Fruit fly (Drosophila melanogaster) whole organism, embryonic: ENCODE measurements around the gene CG14234.

ENCODE experiments used
- Bgb ChIP-seq: fragments of 200-800 bp; sonication (Bioruptor generic); IDR thresholded peaks from 2 replicates; pipeline ENCODE4 v1.3.6; 2022; ENCODE audit warnings: missing biosample characterization, missing genetic modification characterization; ENCODE audit not compliant: partially characterized antibody
- CG11093 ChIP-seq: fragments of 200-800 bp; sonication (Bioruptor generic); IDR thresholded peaks from 3 replicates; pipeline ENCODE4 v1.3.6; 2022; ENCODE audit warnings: missing biosample characterization, missing genetic modification characterization
- CG11560 ChIP-seq: fragments of 200-800 bp; sonication (Bioruptor generic); IDR thresholded peaks from 3 replicates; pipeline ENCODE4 v1.3.6; 2022; ENCODE audit warnings: missing biosample characterization, missing genetic modification characterization
- CG12071 ChIP-seq: fragments of 200-800 bp; sonication (Bioruptor generic); optimal IDR thresholded peaks from 3 replicates; lab custom pipeline; 2018; ENCODE audit warnings: missing biosample characterization, mild to moderate bottlenecking, missing genetic modification characterization
- CG13424 ChIP-seq: fragments of 200-800 bp; sonication (Bioruptor generic); optimal IDR thresholded peaks from 2 replicates; lab custom pipeline; 2019; ENCODE audit warnings: missing biosample characterization, mild to moderate bottlenecking, missing genetic modification characterization, moderate library complexity
- CG13775 ChIP-seq: fragments of 200-800 bp; sonication (Bioruptor generic); optimal IDR thresholded peaks from 3 replicates; lab custom pipeline; 2017; ENCODE audit warnings: missing biosample characterization, mild to moderate bottlenecking, missing genetic modification characterization
- CG15073 ChIP-seq: fragments of 200-800 bp; sonication (Bioruptor generic); optimal IDR thresholded peaks from 2 replicates; lab custom pipeline; 2016; ENCODE audit warnings: missing biosample characterization, missing genetic modification characterization
- CG1529 ChIP-seq: fragments of 200-800 bp; sonication (Bioruptor generic); optimal IDR thresholded peaks from 3 replicates; lab custom pipeline; 2018; ENCODE audit warnings: missing biosample characterization, missing genetic modification characterization
- CG1603 ChIP-seq: fragments of 200-800 bp; sonication (Bioruptor generic); optimal IDR thresholded peaks from 2 replicates; lab custom pipeline; 2019; ENCODE audit warnings: missing biosample characterization, mild to moderate bottlenecking, missing genetic modification characterization, moderate library complexity
- CG17912 ChIP-seq: fragments of 200-800 bp; sonication (Bioruptor generic); optimal IDR thresholded peaks from 2 replicates; lab custom pipeline; 2018; ENCODE audit warnings: missing biosample characterization, mild to moderate bottlenecking, missing genetic modification characterization
- CG18011 ChIP-seq: fragments of 200-800 bp; sonication (Bioruptor generic); optimal IDR thresholded peaks from 2 replicates; lab custom pipeline; 2017; ENCODE audit warnings: missing biosample characterization, missing genetic modification characterization, mild to moderate bottlenecking, moderate library complexity, missing genotype
- CG2199 ChIP-seq: fragments of 200-800 bp; sonication (Bioruptor generic); IDR thresholded peaks from 3 replicates; pipeline ENCODE4 v1.3.6; 2022; ENCODE audit warnings: missing biosample characterization, missing genetic modification characterization
- CG2712 ChIP-seq: fragments of 200-800 bp; optimal IDR thresholded peaks from 3 replicates; lab custom pipeline; 2019; ENCODE audit warnings: missing biosample characterization, mild to moderate bottlenecking, missing genetic modification characterization, moderate library complexity
- CG2889 ChIP-seq: fragments of 200-800 bp; sonication (Bioruptor generic); IDR thresholded peaks from 3 replicates; pipeline ENCODE4 v1.3.6; 2022; ENCODE audit warnings: missing biosample characterization, missing genetic modification characterization
- CG30403 ChIP-seq: fragments of 200-800 bp; sonication (Bioruptor generic); optimal IDR thresholded peaks from 3 replicates; lab custom pipeline; 2016; ENCODE audit warnings: missing biosample characterization, missing genetic modification characterization
- CG32767 ChIP-seq: fragments of 200-800 bp; sonication (Bioruptor generic); IDR thresholded peaks from 2 replicates; pipeline ENCODE4 v1.3.6; 2022; ENCODE audit warnings: missing biosample characterization, missing genetic modification characterization
- CG4707 ChIP-seq: fragments of 200-800 bp; sonication (Bioruptor generic); optimal IDR thresholded peaks from 2 replicates; lab custom pipeline; 2018; ENCODE audit warnings: missing biosample characterization, mild to moderate bottlenecking, missing genetic modification characterization, moderate library complexity
- CG7963 ChIP-seq: fragments of 200-800 bp; sonication (Bioruptor generic); IDR thresholded peaks from 3 replicates; pipeline ENCODE4 v1.3.6; 2022; ENCODE audit warnings: missing biosample characterization, missing genetic modification characterization; ENCODE audit not compliant: partially characterized antibody
- Dbx ChIP-seq: fragments of 200-800 bp; sonication (Bioruptor generic); IDR thresholded peaks from 3 replicates; pipeline ENCODE4 v1.3.6; 2022; ENCODE audit warnings: missing biosample characterization, missing genetic modification characterization
- Gug ChIP-seq: fragments of 200-800 bp; sonication (Bioruptor generic); IDR thresholded peaks from 4 replicates; pipeline ENCODE4 v1.3.6; 2022; ENCODE audit warnings: missing biosample characterization, missing genetic modification characterization
- Hmr ChIP-seq: fragments of 200-800 bp; sonication (Bioruptor generic); optimal IDR thresholded peaks from 3 replicates; lab custom pipeline; 2017; ENCODE audit warnings: mild to moderate bottlenecking, missing biosample characterization, missing genetic modification reagents, missing genetic modification characterization
- Mes4 ChIP-seq: fragments of 200-800 bp; sonication (Bioruptor generic); optimal IDR thresholded peaks from 2 replicates; lab custom pipeline; 2016; ENCODE audit warnings: missing biosample characterization, missing genetic modification characterization
- Myb ChIP-seq: fragments of 200-800 bp; sonication (Bioruptor generic); optimal IDR thresholded peaks from 2 replicates; lab custom pipeline; 2016; ENCODE audit warnings: missing biosample characterization, missing genetic modification characterization
- Oaz ChIP-seq: fragments of 200-800 bp; sonication (Bioruptor generic); IDR thresholded peaks from 2 replicates; pipeline ENCODE4 v1.3.6; 2022; ENCODE audit warnings: missing biosample characterization, missing genetic modification characterization
- Sry-δ ChIP-seq: fragments of 200-800 bp; sonication (Bioruptor generic); optimal IDR thresholded peaks from 2 replicates; lab custom pipeline; 2016; ENCODE audit warnings: missing biosample characterization, missing genetic modification characterization
- Stat92E ChIP-seq, 3 experiments: fragments of >200 bp in 2 of 3; fragments of 200-800 bp in 1 of 3; sonication (Bioruptor generic) in 1 of 3; optimal IDR thresholded peaks; 2 replicates each; lab custom pipeline; 2017 to 2019; ENCODE audit warnings: missing biosample characterization in 3 of 3, missing genetic modification characterization in 3 of 3, mild to moderate bottlenecking in 1 of 3, moderate library complexity in 1 of 3
- Taf1 ChIP-seq: fragments of 200-800 bp; sonication (Bioruptor generic); IDR thresholded peaks from 2 replicates; pipeline ENCODE4 v1.3.6; 2022; ENCODE audit warnings: missing biosample characterization, missing genetic modification characterization
- Xrp1 ChIP-seq: fragments of 200-800 bp; sonication (Bioruptor generic); IDR thresholded peaks from 2 replicates; pipeline ENCODE4 v1.3.6; 2022; ENCODE audit warnings: missing biosample characterization, missing genetic modification characterization
- ap ChIP-seq: fragments of 200-800 bp; sonication (Bioruptor generic); IDR thresholded peaks from 2 replicates; pipeline ENCODE4 v1.3.6; 2022; ENCODE audit warnings: missing biosample characterization, missing genetic modification characterization
- ase ChIP-seq: fragments of 200-800 bp; sonication (Bioruptor generic); IDR thresholded peaks from 3 replicates; pipeline ENCODE4 v1.3.6; 2022; ENCODE audit warnings: missing biosample characterization, missing genetic modification characterization
- caup ChIP-seq: fragments of 200-800 bp; sonication (Bioruptor generic); optimal IDR thresholded peaks from 3 replicates; lab custom pipeline; 2017; ENCODE audit warnings: missing biosample characterization, mild to moderate bottlenecking, missing genetic modification characterization, moderate library complexity; ENCODE audit not compliant: severe bottlenecking
- crol ChIP-seq: fragments of 200-800 bp; sonication (Bioruptor generic); IDR thresholded peaks from 2 replicates; pipeline ENCODE4 v1.3.6; 2022; ENCODE audit warnings: missing biosample characterization, missing genetic modification characterization
- crp ChIP-seq, 2 experiments: fragments of 200-800 bp; sonication (Bioruptor generic); optimal IDR thresholded peaks; 2 replicates in 1 of 2; 3 replicates in 1 of 2; lab custom pipeline; 2017; ENCODE audit warnings: missing biosample characterization in 2 of 2, missing genetic modification characterization in 2 of 2, mild to moderate bottlenecking in 1 of 2, moderate library complexity in 1 of 2
- dysf ChIP-seq: fragments of 200-800 bp; sonication (Bioruptor generic); IDR thresholded peaks from 3 replicates; pipeline ENCODE4 v1.3.6; 2022; ENCODE audit warnings: missing biosample characterization, missing genetic modification characterization
- fd3F ChIP-seq: fragments of 200-800 bp; sonication (Bioruptor generic); optimal IDR thresholded peaks from 2 replicates; lab custom pipeline; 2018; ENCODE audit warnings: missing biosample characterization, mild to moderate bottlenecking, missing genetic modification characterization, moderate library complexity
- gce ChIP-seq: fragments of 200-800 bp; sonication (Bioruptor generic); IDR thresholded peaks from 3 replicates; pipeline ENCODE4 v1.3.6; 2022; ENCODE audit warnings: missing biosample characterization, missing genetic modification characterization
- grau ChIP-seq: fragments of 200-800 bp; optimal IDR thresholded peaks from 3 replicates; lab custom pipeline; 2019; ENCODE audit warnings: missing biosample characterization, mild to moderate bottlenecking, missing genetic modification characterization, moderate library complexity
- gsb ChIP-seq: fragments of 200-800 bp; sonication (Bioruptor generic); IDR thresholded peaks from 2 replicates; pipeline ENCODE4 v1.3.6; 2022; ENCODE audit warnings: missing biosample characterization, missing genetic modification characterization
- h ChIP-seq: fragments of >200 bp; optimal IDR thresholded peaks from 2 replicates; lab custom pipeline; 2017
- hbn ChIP-seq: fragments of 200-800 bp; sonication (Bioruptor generic); IDR thresholded peaks from 2 replicates; pipeline ENCODE4 v1.3.6; 2022; ENCODE audit warnings: missing biosample characterization, missing genetic modification characterization; ENCODE audit not compliant: partially characterized antibody
- inv ChIP-seq: fragments of 200-800 bp; sonication (Bioruptor generic); IDR thresholded peaks from 2 replicates; pipeline ENCODE4 v1.3.6; 2022; ENCODE audit warnings: missing biosample characterization, missing genetic modification characterization; ENCODE audit not compliant: partially characterized antibody
- nom ChIP-seq: fragments of 200-800 bp; sonication (Bioruptor generic); optimal IDR thresholded peaks from 2 replicates; lab custom pipeline; 2017; ENCODE audit warnings: missing biosample characterization, missing genetic modification characterization, mild to moderate bottlenecking, moderate library complexity, missing genetic modification reagents
- pros ChIP-seq: fragments of 200-800 bp; sonication (Bioruptor generic); optimal IDR thresholded peaks from 3 replicates; lab custom pipeline; 2019; ENCODE audit warnings: missing biosample characterization, mild to moderate bottlenecking, missing genetic modification characterization, moderate library complexity
- repo ChIP-seq: fragments of 200-800 bp; sonication (Bioruptor generic); optimal IDR thresholded peaks from 2 replicates; lab custom pipeline; 2016; ENCODE audit warnings: missing biosample characterization, missing genetic modification characterization
- ro ChIP-seq: fragments of 200-800 bp; sonication (Bioruptor generic); IDR thresholded peaks from 2 replicates; pipeline ENCODE4 v1.3.6; 2022; ENCODE audit warnings: missing biosample characterization, missing genetic modification characterization
- sna ChIP-seq: fragments of 200-800 bp; sonication (Bioruptor generic); IDR thresholded peaks from 2 replicates; pipeline ENCODE4 v1.3.6; 2022; ENCODE audit warnings: missing biosample characterization, missing genetic modification characterization; ENCODE audit not compliant: partially characterized antibody
- sob ChIP-seq: fragments of 200-800 bp; sonication (Bioruptor generic); IDR thresholded peaks from 2 replicates; pipeline ENCODE4 v1.3.6; 2022; ENCODE audit warnings: missing biosample characterization, missing genetic modification characterization
- sug ChIP-seq: fragments of 200-800 bp; optimal IDR thresholded peaks from 2 replicates; lab custom pipeline; 2019; ENCODE audit warnings: missing biosample characterization, mild to moderate bottlenecking, missing genetic modification characterization, moderate library complexity
- wor ChIP-seq: fragments of 200-800 bp; sonication (Bioruptor generic); IDR thresholded peaks from 2 replicates; pipeline ENCODE4 v1.3.6; 2022; ENCODE audit warnings: missing biosample characterization, missing genetic modification characterization
- zen ChIP-seq: fragments of 200-800 bp; sonication (Bioruptor generic); optimal IDR thresholded peaks from 3 replicates; lab custom pipeline; 2018; ENCODE audit warnings: missing biosample characterization, mild to moderate bottlenecking, missing genetic modification characterization, moderate library complexity

CG14234 gene

DNA sequence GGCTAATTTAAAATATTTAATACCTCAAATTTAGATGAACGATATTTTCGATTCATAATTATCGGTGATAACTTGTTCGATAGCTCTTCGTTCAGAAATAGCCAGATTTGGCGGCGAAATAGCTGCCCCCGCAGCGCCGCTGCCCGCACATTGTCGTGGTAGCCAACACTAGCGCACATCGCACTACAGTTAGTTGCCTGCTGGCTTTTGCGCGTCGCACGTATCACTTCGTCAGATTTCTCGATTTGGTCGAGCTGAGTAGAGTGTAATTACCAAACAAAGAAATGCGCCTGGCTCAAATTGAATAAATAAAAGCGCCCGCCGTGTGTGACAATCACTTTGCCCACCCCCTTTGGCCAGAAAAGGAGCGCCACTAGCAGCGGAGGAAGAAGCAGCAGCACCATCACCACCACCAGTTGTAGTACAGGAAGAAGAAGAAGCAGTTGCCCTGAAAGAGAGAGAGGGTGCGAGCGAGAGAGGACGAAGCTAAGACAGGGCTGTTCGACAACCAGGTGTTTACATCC is 15.3 kb downstream of the CG14234 start, which contains the start of gene Abcd3 (continued):
- peak; percentile 62; the same call in 2 of the 3 replicates for TF ChIP-seq CG7963 (GFP tag; lab: Robert Waterston, UW)
- peak; percentile 10 for TF ChIP-seq grau
- peak; percentile 87 for TF ChIP-seq pros (GFP tag; lab: Kevin White, UChicago)
- peak; percentile 34 for TF ChIP-seq zen (tag; lab: Kevin White, UChicago)
- TF ChIP-seq ase (GFP tag; lab: Robert Waterston, UW): no peak
- TF ChIP-seq CG12071 (GFP tag; lab: Kevin White, UChicago): peak; percentile 52
- TF ChIP-seq CG11560: no peak
- peak; percentile 45 for TF ChIP-seq caup (GFP tag; lab: Kevin White, UChicago)
- TF ChIP-seq gsb (GFP tag; lab: Robert Waterston, UW): no peak
- TF ChIP-seq sob (GFP tag; lab: Robert Waterston, UW): peak; percentile 47; the same call in 1 of the 2 replicates
- peak; percentile 53 for TF ChIP-seq inv (GFP tag; lab: Robert Waterston, UW)
- TF ChIP-seq sna (GFP tag; lab: Robert Waterston, UW): peak; percentile 62
- TF ChIP-seq ro: no peak
- TF ChIP-seq Bgb (GFP tag; lab: Robert Waterston, UW): peak; percentile 74
- TF ChIP-seq nom (GFP tag; lab: Kevin White, UChicago): peak; percentile 73
- TF ChIP-seq CG13775 (GFP tag; lab: Kevin White, UChicago): peak; percentile 18
- TF ChIP-seq crol: 0 out of 2 replicates have a peak, but pooled peaks have one; percentile 45
- TF ChIP-seq CG30403 (GFP tag; lab: Kevin White, UChicago): no peak
- TF ChIP-seq CG2712 (tag; lab: Kevin White, UChicago): peak; percentile 19
- TF ChIP-seq Taf1: no peak
- TF ChIP-seq CG2199 (GFP tag; lab: Robert Waterston, UW): no peak
- TF ChIP-seq CG18011 (GFP tag; lab: Kevin White, UChicago): no peak
- no peak for TF ChIP-seq fd3F
- TF ChIP-seq gce: 0 out of 3 replicates have a peak, but pooled peaks have one; percentile 45
- TF ChIP-seq crp (GFP tag; optimal IDR thresholded peaks at IDR 0.05; lab: Kevin White, UChicago): peak in 1 of 2 experiments; percentile 72
- peak; percentile 73 for TF ChIP-seq Hmr (GFP tag; lab: Kevin White, UChicago)
- TF ChIP-seq h (lab: Kevin White, UChicago): no peak
- TF ChIP-seq dysf (GFP tag; lab: Robert Waterston, UW): no peak
- peak in 1 of 3 experiments; percentile 87 for TF ChIP-seq Stat92E (GFP tag; optimal IDR thresholded peaks at IDR 0.05; lab: Kevin White, UChicago)
- TF ChIP-seq Mes4 (GFP tag; lab: Kevin White, UChicago): no peak
- TF ChIP-seq Sry-δ (GFP tag; lab: Kevin White, UChicago): peak; percentile 70
- TF ChIP-seq CG13424 (tag; lab: Kevin White, UChicago): no peak
- peak; percentile 59 for TF ChIP-seq sug (tag; lab: Kevin White, UChicago)
- TF ChIP-seq Oaz (GFP tag; lab: Robert Waterston, UW): no peak
- no peak for TF ChIP-seq Xrp1
- TF ChIP-seq wor (GFP tag; lab: Robert Waterston, UW): no peak
- peak; percentile 51 for TF ChIP-seq hbn (GFP tag; lab: Robert Waterston, UW)
- peak; percentile 7 for TF ChIP-seq CG4707 (GFP tag; lab: Kevin White, UChicago)
- TF ChIP-seq CG11093: no peak
- peak; percentile 14; the same call in 1 of the 3 replicates for TF ChIP-seq Dbx
- TF ChIP-seq repo (GFP tag; lab: Kevin White, UChicago): no peak
- TF ChIP-seq CG32767 (GFP tag; lab: Robert Waterston, UW): peak; percentile 38; the same call in 1 of the 2 replicates
- TF ChIP-seq CG1603 (tag; lab: Kevin White, UChicago): peak; percentile 49
- no peak; the same call in 3 of the 4 replicates for TF ChIP-seq Gug
- no peak for TF ChIP-seq Myb (GFP tag; lab: Kevin White, UChicago)
- no peak for TF ChIP-seq CG1529 (GFP tag; lab: Kevin White, UChicago)
- no peak for TF ChIP-seq CG2889 (GFP tag; lab: Robert Waterston, UW)
- TF ChIP-seq CG17912 (GFP tag; lab: Kevin White, UChicago): peak; percentile 17
- no peak for TF ChIP-seq ap
- no peak for TF ChIP-seq CG15073 (GFP tag; lab: Kevin White, UChicago)
